Fruit fly (Drosophila melanogaster) whole organism, embryonic: ENCODE results near the gene CG10011.

Experiments used
- Bgb ChIP-seq: fragments of 200-800 bp; sonication (Bioruptor generic); IDR thresholded peaks from 2 replicates; pipeline ENCODE4 v1.3.6; 2022; ENCODE audit warnings: missing biosample characterization, missing genetic modification characterization; ENCODE audit not compliant: partially characterized antibody
- Blimp-1 ChIP-seq: fragments of 200-800 bp; sonication (Bioruptor generic); optimal IDR thresholded peaks from 3 replicates; lab custom pipeline; 2018; ENCODE audit warnings: missing biosample characterization, missing genetic modification characterization, mild to moderate bottlenecking, moderate library complexity, missing genetic modification reagents
- CG10209 ChIP-seq: fragments of 200-800 bp; sonication (Bioruptor generic); optimal IDR thresholded peaks from 3 replicates; lab custom pipeline; 2017; ENCODE audit warnings: missing biosample characterization, mild to moderate bottlenecking, missing genetic modification characterization, missing genetic modification reagents
- CG10654 ChIP-seq: fragments of 200-800 bp; sonication (Bioruptor generic); optimal IDR thresholded peaks from 2 replicates; lab custom pipeline; 2016; ENCODE audit warnings: missing biosample characterization, missing genetic modification characterization
- CG11398 ChIP-seq: fragments of 200-800 bp; sonication (Bioruptor generic); optimal IDR thresholded peaks from 2 replicates; lab custom pipeline; 2016; ENCODE audit warnings: missing biosample characterization, missing genetic modification characterization
- CG11723 ChIP-seq: fragments of 200-800 bp; sonication (Bioruptor generic); optimal IDR thresholded peaks from 2 replicates; lab custom pipeline; 2017; ENCODE audit warnings: missing biosample characterization, mild to moderate bottlenecking, missing genetic modification characterization
- CG12659 ChIP-seq: fragments of 200-800 bp; sonication (Bioruptor generic); optimal IDR thresholded peaks from 3 replicates; lab custom pipeline; 2017; ENCODE audit warnings: mild to moderate bottlenecking, missing biosample characterization, missing genetic modification reagents, missing genetic modification characterization
- CG14667 ChIP-seq: fragments of 200-800 bp; sonication (Bioruptor generic); IDR thresholded peaks from 2 replicates; pipeline ENCODE4 v1.3.6; 2022; ENCODE audit warnings: missing biosample characterization, missing genetic modification characterization
- CG17359 ChIP-seq: fragments of 200-800 bp; sonication (Bioruptor generic); optimal IDR thresholded peaks from 3 replicates; lab custom pipeline; 2018; ENCODE audit warnings: missing biosample characterization, mild to moderate bottlenecking, missing genetic modification characterization, moderate library complexity
- CG17912 ChIP-seq: fragments of 200-800 bp; sonication (Bioruptor generic); optimal IDR thresholded peaks from 2 replicates; lab custom pipeline; 2018; ENCODE audit warnings: missing biosample characterization, mild to moderate bottlenecking, missing genetic modification characterization
- CG18599 ChIP-seq: fragments of 200-800 bp; sonication (Bioruptor generic); optimal IDR thresholded peaks from 3 replicates; lab custom pipeline; 2017; ENCODE audit warnings: missing biosample characterization, missing genetic modification characterization, mild to moderate bottlenecking, moderate library complexity, missing genetic modification reagents
- CG18619 ChIP-seq: fragments of 200-800 bp; sonication (Bioruptor generic); optimal IDR thresholded peaks from 3 replicates; lab custom pipeline; 2017; ENCODE audit warnings: missing biosample characterization, mild to moderate bottlenecking, missing genetic modification characterization
- CG30431 ChIP-seq: fragments of 200-800 bp; sonication (Bioruptor generic); optimal IDR thresholded peaks from 2 replicates; lab custom pipeline; 2017; ENCODE audit warnings: missing biosample characterization, missing genetic modification characterization
- CG3407 ChIP-seq: fragments of 200-800 bp; sonication (Bioruptor generic); optimal IDR thresholded peaks from 2 replicates; lab custom pipeline; 2018; ENCODE audit warnings: missing biosample characterization, mild to moderate bottlenecking, missing genetic modification characterization
- CG34224 ChIP-seq: fragments of 200-800 bp; sonication (Bioruptor generic); IDR thresholded peaks from 3 replicates; pipeline ENCODE4 v1.3.6; 2022; ENCODE audit warnings: missing biosample characterization, missing genetic modification characterization; ENCODE audit not compliant: partially characterized antibody
- CG4617 ChIP-seq: fragments of 200-800 bp; sonication (Bioruptor generic); optimal IDR thresholded peaks from 3 replicates; lab custom pipeline; 2016; ENCODE audit warnings: missing biosample characterization, missing genetic modification characterization, borderline replicate concordance
- CG5180 ChIP-seq: fragments of 200-800 bp; sonication (Bioruptor generic); optimal IDR thresholded peaks from 3 replicates; lab custom pipeline; 2017; ENCODE audit warnings: missing biosample characterization, missing genetic modification characterization, mild to moderate bottlenecking, moderate library complexity, missing genetic modification reagents
- CG6175 ChIP-seq: fragments of 200-800 bp; sonication (Bioruptor generic); IDR thresholded peaks from 3 replicates; pipeline ENCODE4 v1.3.6; 2022; ENCODE audit warnings: missing biosample characterization, missing genetic modification characterization
- CG6765 ChIP-seq: fragments of 200-800 bp; sonication (Bioruptor generic); optimal IDR thresholded peaks from 3 replicates; lab custom pipeline; 2017; ENCODE audit warnings: missing biosample characterization, mild to moderate bottlenecking, missing genetic modification characterization
- CG7963 ChIP-seq: fragments of 200-800 bp; sonication (Bioruptor generic); IDR thresholded peaks from 3 replicates; pipeline ENCODE4 v1.3.6; 2022; ENCODE audit warnings: missing biosample characterization, missing genetic modification characterization; ENCODE audit not compliant: partially characterized antibody
- CG7987 ChIP-seq: fragments of 200-800 bp; sonication (Bioruptor generic); optimal IDR thresholded peaks from 2 replicates; lab custom pipeline; 2018; ENCODE audit warnings: missing biosample characterization, mild to moderate bottlenecking, missing genetic modification characterization, moderate library complexity
- CG8089 ChIP-seq: fragments of 200-800 bp; sonication (Bioruptor generic); optimal IDR thresholded peaks from 3 replicates; lab custom pipeline; 2016; ENCODE audit warnings: missing biosample characterization, missing genetic modification characterization
- CG9932 ChIP-seq: fragments of 200-800 bp; sonication (Bioruptor generic); IDR thresholded peaks from 2 replicates; pipeline ENCODE4 v1.3.6; 2022; ENCODE audit warnings: missing biosample characterization, missing genetic modification characterization
- CkIIα-i1 ChIP-seq: fragments of 200-800 bp; sonication (Bioruptor generic); IDR thresholded peaks from 2 replicates; pipeline ENCODE4 v1.3.6; 2022; ENCODE audit warnings: missing biosample characterization, missing genetic modification characterization
- D ChIP-seq, 2 experiments: fragments of 200-800 bp in 1 of 2; fragments of >200 bp in 1 of 2; sonication (Bioruptor generic) in 1 of 2; optimal IDR thresholded peaks; 2 replicates in 1 of 2; 3 replicates in 1 of 2; lab custom pipeline; 2017; ENCODE audit warnings: mild to moderate bottlenecking in 1 of 2, missing biosample characterization in 1 of 2, missing genetic modification characterization in 1 of 2, missing genetic modification reagents in 1 of 2
- Deaf1 ChIP-seq: fragments of 200-800 bp; optimal IDR thresholded peaks from 3 replicates; lab custom pipeline; 2019; ENCODE audit warnings: missing biosample characterization, mild to moderate bottlenecking, missing genetic modification characterization, moderate library complexity
- Doc2 ChIP-seq: fragments of 200-800 bp; sonication (Bioruptor generic); IDR thresholded peaks from 2 replicates; pipeline ENCODE4 v1.3.6; 2022; ENCODE audit warnings: missing biosample characterization, missing genetic modification characterization
- HmgD ChIP-seq: fragments of 200-800 bp; sonication (Bioruptor generic); optimal IDR thresholded peaks from 3 replicates; lab custom pipeline; 2016; ENCODE audit warnings: missing biosample characterization, missing genetic modification characterization
- Hr39 ChIP-seq: fragments of >200 bp; optimal IDR thresholded peaks from 2 replicates; lab custom pipeline; 2017
- Lim3 ChIP-seq: fragments of 200-800 bp; sonication (Bioruptor generic); IDR thresholded peaks from 2 replicates; pipeline ENCODE4 v1.3.6; 2022; ENCODE audit warnings: missing biosample characterization, missing genetic modification characterization
- Nf-YB ChIP-seq: fragments of 200-800 bp; sonication (Bioruptor generic); optimal IDR thresholded peaks from 3 replicates; lab custom pipeline; 2019; ENCODE audit warnings: missing biosample characterization, mild to moderate bottlenecking, missing genetic modification characterization, moderate library complexity
- PHDP ChIP-seq: fragments of 200-800 bp; sonication (Bioruptor generic); optimal IDR thresholded peaks from 3 replicates; lab custom pipeline; 2018; ENCODE audit warnings: missing biosample characterization, mild to moderate bottlenecking, missing genetic modification characterization, moderate library complexity
- Pdp1 ChIP-seq, 2 experiments: fragments of 200-800 bp; sonication (Bioruptor generic); optimal IDR thresholded peaks; 3 replicates each; lab custom pipeline; 2016; ENCODE audit warnings: missing biosample characterization in 2 of 2, missing genetic modification characterization in 2 of 2, mild to moderate bottlenecking in 1 of 2, moderate library complexity in 1 of 2
- Usf ChIP-seq: fragments of 200-800 bp; sonication (Bioruptor generic); optimal IDR thresholded peaks from 2 replicates; lab custom pipeline; 2017; ENCODE audit warnings: missing genotype, missing biosample characterization, missing genetic modification characterization
- corto ChIP-seq: fragments of 200-800 bp; sonication (Bioruptor generic); optimal IDR thresholded peaks from 2 replicates; lab custom pipeline; 2016; ENCODE audit warnings: missing biosample characterization, mild to moderate bottlenecking, missing genetic modification characterization, moderate library complexity
- crc ChIP-seq: fragments of 200-800 bp; sonication (Bioruptor generic); optimal IDR thresholded peaks from 2 replicates; lab custom pipeline; 2016; ENCODE audit warnings: missing biosample characterization, missing genetic modification characterization
- crol ChIP-seq: fragments of 200-800 bp; sonication (Bioruptor generic); IDR thresholded peaks from 2 replicates; pipeline ENCODE4 v1.3.6; 2022; ENCODE audit warnings: missing biosample characterization, missing genetic modification characterization
- emc ChIP-seq: fragments of 200-800 bp; sonication (Bioruptor generic); optimal IDR thresholded peaks from 2 replicates; lab custom pipeline; 2016; ENCODE audit warnings: missing biosample characterization, missing genetic modification characterization
- ems ChIP-seq: fragments of 200-800 bp; sonication (Bioruptor generic); optimal IDR thresholded peaks from 3 replicates; lab custom pipeline; 2016; ENCODE audit warnings: missing biosample characterization, missing genetic modification characterization
- esg ChIP-seq: fragments of 200-800 bp; sonication (Bioruptor generic); conservative IDR thresholded peaks from 2 replicates; pipeline ENCODE4 v1.3.6; 2022; ENCODE audit warnings: missing biosample characterization, missing genetic modification characterization
- ftz-f1 ChIP-seq: fragments of 200-800 bp; sonication (Bioruptor generic); optimal IDR thresholded peaks from 2 replicates; lab custom pipeline; 2016; ENCODE audit warnings: missing biosample characterization, missing genetic modification characterization
- gcm2 ChIP-seq: fragments of 200-800 bp; sonication (Bioruptor generic); optimal IDR thresholded peaks from 2 replicates; lab custom pipeline; 2016; ENCODE audit warnings: missing biosample characterization, missing genetic modification characterization
- grn ChIP-seq: fragments of 200-800 bp; sonication (Bioruptor generic); optimal IDR thresholded peaks from 3 replicates; lab custom pipeline; 2017; ENCODE audit warnings: missing biosample characterization, missing genetic modification characterization
- kni ChIP-seq: fragments of 200-800 bp; sonication (Bioruptor generic); optimal IDR thresholded peaks from 3 replicates; lab custom pipeline; 2017; ENCODE audit warnings: mild to moderate bottlenecking, missing biosample characterization, missing genetic modification reagents, missing genetic modification characterization
- lov ChIP-seq, 2 experiments: fragments of 200-800 bp in 1 of 2; fragments of >200 bp in 1 of 2; sonication (Bioruptor generic) in 1 of 2; IDR thresholded peaks in 1 of 2; optimal IDR thresholded peaks in 1 of 2; 2 replicates in 1 of 2; 3 replicates in 1 of 2; pipeline versions ENCODE4 v1.3.6 to Lab custom; 2017 to 2022; ENCODE audit warnings: missing biosample characterization in 1 of 2, missing genetic modification characterization in 1 of 2
- ranshi ChIP-seq: fragments of 200-800 bp; sonication (Bioruptor generic); IDR thresholded peaks from 2 replicates; pipeline ENCODE4 v1.3.6; 2022; ENCODE audit warnings: missing biosample characterization, missing genetic modification characterization
- salm ChIP-seq: fragments of 200-800 bp; sonication (Bioruptor generic); optimal IDR thresholded peaks from 2 replicates; lab custom pipeline; 2018; ENCODE audit warnings: missing biosample characterization, mild to moderate bottlenecking, missing genetic modification characterization
- scrt ChIP-seq: fragments of 200-800 bp; sonication (Bioruptor generic); optimal IDR thresholded peaks from 2 replicates; lab custom pipeline; 2018; ENCODE audit warnings: missing biosample characterization, mild to moderate bottlenecking, missing genetic modification characterization, moderate library complexity
- ttk ChIP-seq: fragments of 200-800 bp; sonication (Bioruptor generic); IDR thresholded peaks from 2 replicates; pipeline ENCODE4 v2.1.2; 2022; ENCODE audit warnings: missing biosample characterization, missing genetic modification characterization
- twi ChIP-seq: fragments of 200-800 bp; optimal IDR thresholded peaks from 2 replicates; lab custom pipeline; 2019; ENCODE audit warnings: missing biosample characterization, mild to moderate bottlenecking, missing genetic modification characterization, moderate library complexity

The CG10011 gene

DNA sequence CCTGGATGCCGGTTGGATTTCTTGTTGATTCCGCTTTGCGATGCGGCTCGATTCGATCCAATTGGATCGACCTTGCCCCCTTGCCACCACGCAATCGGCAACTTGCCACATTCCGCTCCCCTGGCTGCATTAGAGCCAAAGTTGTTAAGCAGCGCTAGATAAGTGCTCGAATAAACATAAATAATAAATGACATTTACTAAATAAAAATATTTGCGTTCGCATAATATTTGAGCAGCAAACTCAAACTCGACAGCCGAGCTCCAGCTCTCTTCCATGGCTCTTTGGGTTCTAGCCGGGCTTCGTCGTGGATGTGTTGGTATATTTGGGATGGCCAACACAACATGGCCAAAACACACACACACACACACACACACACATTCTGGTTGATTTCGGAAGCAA is 64.1 kb downstream of the CG10011 start (continued):
- TF ChIP-seq corto (GFP tag; lab: Kevin White, UChicago): no peak
- peak; percentile 58 for TF ChIP-seq CG18599
- TF ChIP-seq grn (GFP tag; lab: Kevin White, UChicago): no peak
- no peak for TF ChIP-seq twi (tag; lab: Kevin White, UChicago)
- no peak for TF ChIP-seq CG14667
- TF ChIP-seq HmgD (GFP tag; lab: Kevin White, UChicago): no peak
- TF ChIP-seq CG6765 (GFP tag; lab: Kevin White, UChicago): peak; percentile 53
- TF ChIP-seq ttk (GFP tag; lab: Robert Waterston, UW): no peak
- no peak for TF ChIP-seq Pdp1 (GFP tag; optimal IDR thresholded peaks at IDR 0.05; lab: Kevin White, UChicago)
- peak; percentile 33 for TF ChIP-seq CG18619
- TF ChIP-seq CG7963: no peak
- no peak for TF ChIP-seq CG6175 (GFP tag; lab: Robert Waterston, UW)
- TF ChIP-seq ranshi (GFP tag; lab: Robert Waterston, UW): no peak
- no peak for TF ChIP-seq crol (GFP tag; lab: Robert Waterston, UW)
- no peak for TF ChIP-seq kni
- TF ChIP-seq Hr39: no peak
- peak; percentile 58 for TF ChIP-seq salm (tag; lab: Kevin White, UChicago)
- TF ChIP-seq CG11723 (GFP tag; lab: Kevin White, UChicago): peak; percentile 41
- TF ChIP-seq CG5180 (GFP tag; lab: Kevin White, UChicago): peak; percentile 2
- no peak for TF ChIP-seq CG8089 (GFP tag; lab: Kevin White, UChicago)
- no peak for TF ChIP-seq Nf-YB (GFP tag; lab: Kevin White, UChicago)
- no peak for TF ChIP-seq CG34224
- TF ChIP-seq crc (GFP tag; lab: Kevin White, UChicago): no peak
- no peak for TF ChIP-seq emc (GFP tag; lab: Kevin White, UChicago)
- no peak for TF ChIP-seq D (optimal IDR thresholded peaks at IDR 0.05; lab: Kevin White, UChicago)
- TF ChIP-seq D (GFP tag; optimal IDR thresholded peaks at IDR 0.05; lab: Kevin White, UChicago): no peak
- no peak for TF ChIP-seq CG11398
- no peak for TF ChIP-seq CG17912 (GFP tag; lab: Kevin White, UChicago)
- TF ChIP-seq esg (GFP tag; lab: Robert Waterston, UW): no peak
- TF ChIP-seq CG4617 (GFP tag; lab: Kevin White, UChicago): no peak
- TF ChIP-seq Usf (GFP tag; lab: Kevin White, UChicago): no peak
- no peak for TF ChIP-seq Deaf1 (tag; lab: Kevin White, UChicago)
- no peak for TF ChIP-seq CG30431 (GFP tag; lab: Kevin White, UChicago)
- no peak for TF ChIP-seq CG9932
- peak; percentile 9 for TF ChIP-seq CG10209 (GFP tag; lab: Kevin White, UChicago)
- peak; percentile 44 for TF ChIP-seq CG17359 (tag; lab: Kevin White, UChicago)
- TF ChIP-seq ems (GFP tag; lab: Kevin White, UChicago): no peak
- no peak for TF ChIP-seq Lim3 (GFP tag; lab: Robert Waterston, UW)
- TF ChIP-seq CG7987 (GFP tag; lab: Kevin White, UChicago): peak; percentile 64
- TF ChIP-seq Doc2 (GFP tag; lab: Robert Waterston, UW): no peak
- TF ChIP-seq CkIIα-i1 (GFP tag; lab: Robert Waterston, UW): no peak
- TF ChIP-seq PHDP (tag; lab: Kevin White, UChicago): peak; percentile 71
- no peak for TF ChIP-seq ftz-f1 (GFP tag; lab: Kevin White, UChicago)
- peak; percentile 22 for TF ChIP-seq scrt (GFP tag; lab: Kevin White, UChicago)
- no peak for TF ChIP-seq CG10654
- TF ChIP-seq lov (optimal IDR thresholded peaks at IDR 0.05; lab: Kevin White, UChicago): no peak
- TF ChIP-seq lov (GFP tag; IDR thresholded peaks at IDR 0.05; lab: Robert Waterston, UW): no peak
- no peak for TF ChIP-seq gcm2
- no peak for TF ChIP-seq Bgb
- TF ChIP-seq CG12659 (GFP tag; lab: Kevin White, UChicago): no peak
- TF ChIP-seq Blimp-1: peak; percentile 31
- TF ChIP-seq CG3407 (GFP tag; lab: Kevin White, UChicago): peak; percentile 65
